Fruit fly (Drosophila melanogaster): ENCODE results near the gene COX7A.

Gene COX7A

dm6 chr3R:8354458-8354857 is 13.6 kb upstream of the COX7A start (continued):
- TF ChIP-seq bcd (GFP tag; optimal IDR thresholded peaks at IDR 0.05) (no peak), CG6654 (GFP tag; optimal IDR thresholded peaks at IDR 0.05) (no peak), CG4730 (GFP tag; IDR thresholded peaks at IDR 0.05) (peak; percentile 47), Dek (tag; optimal IDR thresholded peaks at IDR 0.05) (peak; percentile 2), mam (GFP tag; optimal IDR thresholded peaks at IDR 0.05) (peak; percentile 40), scrt (GFP tag; optimal IDR thresholded peaks at IDR 0.05) (no peak), salm (tag; optimal IDR thresholded peaks at IDR 0.05) (no peak), tin (GFP tag; optimal IDR thresholded peaks at IDR 0.05) (no peak), vnd (GFP tag; IDR thresholded peaks at IDR 0.05; ENCODE audit: partially characterized antibody) (no peak), CG5953 (GFP tag; IDR thresholded peaks at IDR 0.05) (peak; percentile 66), CG8944 (GFP tag; optimal IDR thresholded peaks at IDR 0.05) (no peak), ssp (GFP tag; IDR thresholded peaks at IDR 0.05) (peak; percentile 31; the same call in 1 of the 2 replicates), crol (GFP tag; IDR thresholded peaks at IDR 0.05) (no peak), CG1647 (GFP tag; optimal IDR thresholded peaks at IDR 0.05) (peak; percentile 1), CG2199 (GFP tag; IDR thresholded peaks at IDR 0.05) (no peak), Fer2 (tag; optimal IDR thresholded peaks at IDR 0.05) (no peak), sim (GFP tag; IDR thresholded peaks at IDR 0.05) (no peak), CG11247 (GFP tag; IDR thresholded peaks at IDR 0.05) (peak; percentile 38; the same call in 1 of the 2 replicates), CG15011 (GFP tag; optimal IDR thresholded peaks at IDR 0.05) (no peak), esg (GFP tag; conservative IDR thresholded peaks at IDR 0.05) (0 out of 2 replicates have a peak, but pooled peaks have one; percentile 25), pita (GFP tag; optimal IDR thresholded peaks at IDR 0.05) (no peak), CG30431 (GFP tag; optimal IDR thresholded peaks at IDR 0.05) (no peak), BtbVII (GFP tag; optimal IDR thresholded peaks at IDR 0.05) (no peak), gsb (GFP tag; IDR thresholded peaks at IDR 0.05) (peak; percentile 64; the same call in 1 of the 2 replicates), dmrt11E (tag; optimal IDR thresholded peaks at IDR 0.05) (no peak), CG7839 (tag; optimal IDR thresholded peaks at IDR 0.05) (peak; percentile 57), Oaz (GFP tag; IDR thresholded peaks at IDR 0.05) (0 out of 2 replicates have a peak, but pooled peaks have one; percentile 31), chn (GFP tag; optimal IDR thresholded peaks at IDR 0.05) (no peak), CG6175 (GFP tag; IDR thresholded peaks at IDR 0.05) (peak; percentile 38; the same call in 2 of the 3 replicates), maf-S (GFP tag; optimal IDR thresholded peaks at IDR 0.05) (no peak), tna (GFP tag; IDR thresholded peaks at IDR 0.05; ENCODE audit: partially characterized antibody) (no peak), CG3838 (GFP tag; optimal IDR thresholded peaks at IDR 0.05) (no peak), dpn (GFP tag; optimal IDR thresholded peaks at IDR 0.05) (peak in 1 of 2 experiments; percentile 31), shn (GFP tag; optimal IDR thresholded peaks at IDR 0.05) (no peak), chm (GFP tag; IDR thresholded peaks at IDR 0.05) (no peak), Fer1 (GFP tag; optimal IDR thresholded peaks at IDR 0.05) (peak; percentile 3), kay (GFP tag; optimal IDR thresholded peaks at IDR 0.05) (no peak), CG30020 (tag; optimal IDR thresholded peaks at IDR 0.05) (no peak), pan (optimal IDR thresholded peaks at IDR 0.05) (no peak), pan (GFP tag; optimal IDR thresholded peaks at IDR 0.05 in 1 of 2, IDR thresholded peaks at IDR 0.05 in 1 of 2) (peak in 1 of 2 experiments; percentile 80), eyg (GFP tag; optimal IDR thresholded peaks at IDR 0.05) (no peak), ac (GFP tag; optimal IDR thresholded peaks at IDR 0.05) (no peak), YL-1 (GFP tag; optimal IDR thresholded peaks at IDR 0.05) (peak; percentile 7), CG6254 (GFP tag; optimal IDR thresholded peaks at IDR 0.05) (peak; percentile 22), Elba2 (GFP tag; optimal IDR thresholded peaks at IDR 0.05) (no peak), CG17385 (GFP tag; optimal IDR thresholded peaks at IDR 0.05) (peak; percentile 38), Vsx1 (GFP tag; optimal IDR thresholded peaks at IDR 0.05) (peak; percentile 10), CG33213 (GFP tag; optimal IDR thresholded peaks at IDR 0.05) (no peak), pros (GFP tag; optimal IDR thresholded peaks at IDR 0.05) (no peak), chinmo (GFP tag; IDR thresholded peaks at IDR 0.05; ENCODE audit: partially characterized antibody) (no peak), CG12942 (GFP tag; optimal IDR thresholded peaks at IDR 0.05) (no peak), CG4282 (GFP tag; optimal IDR thresholded peaks at IDR 0.05) (no peak)
